Worm (Caenorhabditis elegans): ENCODE results near the gene srt-39.

- TF ChIP-seq nhr-76 (tag; optimal IDR thresholded peaks at IDR 0.05) (no peak), unc-39 (tag; optimal IDR thresholded peaks at IDR 0.05) (no peak), ceh-28 (tag; optimal IDR thresholded peaks at IDR 0.05) (no peak), sdz-12 (GFP tag; optimal IDR thresholded peaks at IDR 0.05) (no peak)
Measured at ce11 chrV:12462908-12463307, 21.8 kb upstream of the srt-39 start, which contains the start of gene egl-10.

Data from whole organism, L4 larva.